Fruit fly (Drosophila melanogaster): ENCODE data around the gene CG17075.
A peak's percentile ranks its signal among the peaks of the same experiment; 100 is the strongest.

Gene CG17075

DNA sequence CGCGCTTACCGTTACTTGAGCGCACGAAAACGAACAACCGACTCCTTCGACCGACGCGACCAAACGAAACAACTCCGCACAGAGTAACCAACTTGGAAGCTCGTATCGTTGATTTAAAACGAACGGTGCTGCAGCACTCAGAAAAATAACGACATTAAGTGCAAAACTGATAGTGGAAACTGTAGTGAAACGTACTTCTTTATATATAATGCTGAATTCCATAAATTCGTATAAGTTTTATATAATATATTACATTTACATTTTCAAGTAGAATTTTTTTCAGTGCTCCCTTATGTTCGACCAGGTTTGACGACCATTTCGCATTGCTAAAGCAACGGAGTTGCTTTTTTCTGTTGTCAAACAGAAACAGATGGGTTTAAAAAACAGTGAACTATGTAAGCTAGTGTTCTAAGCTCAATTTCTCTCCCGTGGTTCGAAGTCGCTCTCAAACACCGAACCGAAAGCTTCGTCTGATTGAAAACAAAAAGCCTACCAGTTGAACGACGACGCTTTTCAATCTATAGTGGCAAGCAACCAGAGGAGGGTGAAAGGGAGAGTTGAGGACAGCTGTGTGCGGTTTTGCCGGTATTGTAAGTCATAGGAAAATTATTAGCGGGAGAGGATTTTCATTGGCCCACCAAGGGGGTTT, at the start of gene CG17075 (continued):
- TF ChIP-seq CG6813 (GFP tag; optimal IDR thresholded peaks at IDR 0.05) (peak; percentile 89), bigmax (GFP tag; optimal IDR thresholded peaks at IDR 0.05) (peak; percentile 6), CG6854 (GFP tag; optimal IDR thresholded peaks at IDR 0.05) (peak; percentile 92), cwo (GFP tag; optimal IDR thresholded peaks at IDR 0.05) (peak; percentile 94), CG12769 (tag; optimal IDR thresholded peaks at IDR 0.05) (peak; percentile 94), CG17612 (GFP tag; IDR thresholded peaks at IDR 0.05) (peak; percentile 88), slou (GFP tag; optimal IDR thresholded peaks at IDR 0.05) (peak; percentile 95), Rx (GFP tag; IDR thresholded peaks at IDR 0.05) (peak; percentile 87), org-1 (GFP tag; optimal IDR thresholded peaks at IDR 0.05) (peak; percentile 92), da (GFP tag; optimal IDR thresholded peaks at IDR 0.05) (peak; percentile 40), en (GFP tag; optimal IDR thresholded peaks at IDR 0.05) (peak; percentile 16), Ssrp (tag; optimal IDR thresholded peaks at IDR 0.05) (peak; percentile 90), trh (GFP tag; optimal IDR thresholded peaks at IDR 0.05) (peak; percentile 88), CG12942 (GFP tag; optimal IDR thresholded peaks at IDR 0.05) (peak; percentile 92), Gug (GFP tag; IDR thresholded peaks at IDR 0.05) (peak; percentile 91), Hr39 (optimal IDR thresholded peaks at IDR 0.05) (no peak), Ptx1 (GFP tag; IDR thresholded peaks at IDR 0.05) (peak; percentile 97), hbn (GFP tag; IDR thresholded peaks at IDR 0.05; ENCODE audit: partially characterized antibody) (no peak), Hmr (GFP tag; optimal IDR thresholded peaks at IDR 0.05) (peak; percentile 98), Poxn (GFP tag; IDR thresholded peaks at IDR 0.05) (peak; percentile 83), HLHmδ (GFP tag; optimal IDR thresholded peaks at IDR 0.05) (no peak), CG13287 (GFP tag; IDR thresholded peaks at IDR 0.05; ENCODE audit: partially characterized antibody) (peak; percentile 20; the same call in 1 of the 2 replicates), lab (GFP tag; optimal IDR thresholded peaks at IDR 0.05) (peak; percentile 98), CG7839 (tag; optimal IDR thresholded peaks at IDR 0.05) (peak; percentile 98), CG31365 (tag; optimal IDR thresholded peaks at IDR 0.05) (peak; percentile 69), repo (GFP tag; optimal IDR thresholded peaks at IDR 0.05) (peak; percentile 55), Ets65A (GFP tag) (peak; percentile 90), CG3281 (GFP tag; optimal IDR thresholded peaks at IDR 0.05) (peak; percentile 95), CG43689 (GFP tag; IDR thresholded peaks at IDR 0.05) (peak; percentile 89), tx (GFP tag; optimal IDR thresholded peaks at IDR 0.05) (peak; percentile 78), usp (GFP tag; optimal IDR thresholded peaks at IDR 0.05) (no peak), esg (GFP tag; conservative IDR thresholded peaks at IDR 0.05) (peak; percentile 93), CG12299 (tag; optimal IDR thresholded peaks at IDR 0.05) (peak; percentile 92), CG5180 (GFP tag; optimal IDR thresholded peaks at IDR 0.05) (peak; percentile 99), knrl (GFP tag; IDR thresholded peaks at IDR 0.05; ENCODE audit: partially characterized antibody) (no peak), Hand (GFP tag; optimal IDR thresholded peaks at IDR 0.05) (peak; percentile 94), Ravus (GFP tag; IDR thresholded peaks at IDR 0.05) (peak; percentile 90), CG32772 (GFP tag; IDR thresholded peaks at IDR 0.05) (peak; percentile 97), CG15479 (GFP tag; optimal IDR thresholded peaks at IDR 0.05) (no peak), p53 (GFP tag; optimal IDR thresholded peaks at IDR 0.05) (peak; percentile 67), MTF-1 (GFP tag; optimal IDR thresholded peaks at IDR 0.05; ENCODE audit: borderline replicate concordance) (peak; percentile 69), CG1529 (GFP tag; optimal IDR thresholded peaks at IDR 0.05) (peak; percentile 83), Mrtf (GFP tag; IDR thresholded peaks at IDR 0.05) (peak; percentile 92), Dbx (GFP tag; IDR thresholded peaks at IDR 0.05) (peak; percentile 97), CG8944 (GFP tag; optimal IDR thresholded peaks at IDR 0.05) (peak; percentile 49), Optix (GFP tag; IDR thresholded peaks at IDR 0.05) (peak; percentile 89), Nf-YB (GFP tag; optimal IDR thresholded peaks at IDR 0.05) (peak; percentile 72), CG12104 (GFP tag; optimal IDR thresholded peaks at IDR 0.05) (peak; percentile 92), eve (GFP tag; optimal IDR thresholded peaks at IDR 0.05) (no peak), CG11398 (GFP tag; optimal IDR thresholded peaks at IDR 0.05) (peak; percentile 70)
